Fruit fly (Drosophila melanogaster) whole organism, embryonic: ENCODE results near the gene Usp5.

Experiments used
- Ada2b ChIP-seq: fragments of 200-800 bp; sonication (Bioruptor generic); IDR thresholded peaks from 2 replicates; pipeline ENCODE4 v1.3.6; 2022; ENCODE audit warnings: missing biosample characterization, missing genetic modification characterization
- Atf6 ChIP-seq: fragments of 200-800 bp; sonication (Bioruptor generic); IDR thresholded peaks from 2 replicates; pipeline ENCODE4 v1.3.6; 2022; ENCODE audit warnings: missing biosample characterization, missing genetic modification characterization
- C15 ChIP-seq: fragments of 200-800 bp; sonication (Bioruptor generic); IDR thresholded peaks from 3 replicates; pipeline ENCODE4 v1.3.6; 2022; ENCODE audit warnings: missing biosample characterization, missing genetic modification characterization
- CG10431 ChIP-seq: fragments of 200-800 bp; sonication (Bioruptor generic); optimal IDR thresholded peaks from 3 replicates; lab custom pipeline; 2018; ENCODE audit warnings: missing biosample characterization, mild to moderate bottlenecking, missing genetic modification characterization
- CG10462 ChIP-seq: fragments of 200-800 bp; sonication (Bioruptor generic); optimal IDR thresholded peaks from 2 replicates; lab custom pipeline; 2016; ENCODE audit warnings: missing biosample characterization, missing genetic modification characterization
- CG11695 ChIP-seq: fragments of 200-800 bp; sonication (Bioruptor generic); IDR thresholded peaks from 3 replicates; pipeline ENCODE4 v1.3.6; 2022; ENCODE audit warnings: missing biosample characterization, missing genetic modification characterization
- CG12299 ChIP-seq: fragments of 200-800 bp; sonication (Bioruptor generic); optimal IDR thresholded peaks from 2 replicates; lab custom pipeline; 2018; ENCODE audit warnings: missing biosample characterization, mild to moderate bottlenecking, missing genetic modification characterization
- CG13287 ChIP-seq: fragments of 200-800 bp; sonication (Bioruptor generic); IDR thresholded peaks from 2 replicates; pipeline ENCODE4 v1.3.6; 2022; ENCODE audit warnings: missing biosample characterization, missing genetic modification characterization; ENCODE audit not compliant: partially characterized antibody
- CG14050 ChIP-seq: fragments of 200-800 bp; sonication (Bioruptor generic); IDR thresholded peaks from 3 replicates; pipeline ENCODE4 v1.3.6; 2022; ENCODE audit warnings: missing biosample characterization, missing genetic modification characterization
- CG15269 ChIP-seq: fragments of 200-800 bp; sonication (Bioruptor generic); optimal IDR thresholded peaks from 2 replicates; lab custom pipeline; 2018; ENCODE audit warnings: missing biosample characterization, mild to moderate bottlenecking, missing genetic modification characterization, moderate library complexity
- CG1529 ChIP-seq: fragments of 200-800 bp; sonication (Bioruptor generic); optimal IDR thresholded peaks from 3 replicates; lab custom pipeline; 2018; ENCODE audit warnings: missing biosample characterization, missing genetic modification characterization
- CG16813 ChIP-seq: fragments of 200-800 bp; sonication (Bioruptor generic); IDR thresholded peaks from 3 replicates; pipeline ENCODE4 v1.3.6; 2022; ENCODE audit warnings: missing biosample characterization, missing genetic modification characterization; ENCODE audit not compliant: partially characterized antibody
- CG17328 ChIP-seq: fragments of 200-800 bp; sonication (Bioruptor generic); IDR thresholded peaks from 2 replicates; pipeline ENCODE4 v1.3.6; 2022; ENCODE audit warnings: missing biosample characterization, missing genetic modification characterization
- CG1792 ChIP-seq: fragments of 200-800 bp; sonication (Bioruptor generic); optimal IDR thresholded peaks from 2 replicates; lab custom pipeline; 2016; ENCODE audit warnings: missing biosample characterization, missing genetic modification characterization
- CG2129 ChIP-seq: fragments of 200-800 bp; sonication (Bioruptor generic); IDR thresholded peaks from 2 replicates; pipeline ENCODE4 v1.3.6; 2022; ENCODE audit warnings: missing biosample characterization, missing genetic modification characterization; ENCODE audit not compliant: partially characterized antibody
- CG2199 ChIP-seq: fragments of 200-800 bp; sonication (Bioruptor generic); IDR thresholded peaks from 3 replicates; pipeline ENCODE4 v1.3.6; 2022; ENCODE audit warnings: missing biosample characterization, missing genetic modification characterization
- CG30403 ChIP-seq: fragments of 200-800 bp; sonication (Bioruptor generic); optimal IDR thresholded peaks from 3 replicates; lab custom pipeline; 2016; ENCODE audit warnings: missing biosample characterization, missing genetic modification characterization
- CG3407 ChIP-seq: fragments of 200-800 bp; sonication (Bioruptor generic); optimal IDR thresholded peaks from 2 replicates; lab custom pipeline; 2018; ENCODE audit warnings: missing biosample characterization, mild to moderate bottlenecking, missing genetic modification characterization
- CG6791 ChIP-seq: fragments of 200-800 bp; sonication (Bioruptor generic); IDR thresholded peaks from 3 replicates; pipeline ENCODE4 v1.3.6; 2022; ENCODE audit warnings: missing biosample characterization, missing genetic modification characterization; ENCODE audit not compliant: partially characterized antibody
- CG6854 ChIP-seq: fragments of 200-800 bp; sonication (Bioruptor generic); optimal IDR thresholded peaks from 3 replicates; lab custom pipeline; 2017; ENCODE audit warnings: missing biosample characterization, mild to moderate bottlenecking, missing genetic modification characterization
- CG7556 ChIP-seq: fragments of 200-800 bp; sonication (Bioruptor generic); optimal IDR thresholded peaks from 2 replicates; lab custom pipeline; 2017; ENCODE audit warnings: missing biosample characterization, mild to moderate bottlenecking, missing genetic modification characterization
- CG8290 ChIP-seq, 3 experiments: fragments of 200-800 bp; sonication (Bioruptor generic); optimal IDR thresholded peaks; 2 replicates each; lab custom pipeline; 2016 to 2019; ENCODE audit warnings: missing biosample characterization in 3 of 3, missing genetic modification characterization in 3 of 3, mild to moderate bottlenecking in 2 of 3, moderate library complexity in 1 of 3
- CG8388 ChIP-seq: fragments of 200-800 bp; sonication (Bioruptor generic); optimal IDR thresholded peaks from 2 replicates; lab custom pipeline; 2019; ENCODE audit warnings: missing biosample characterization, mild to moderate bottlenecking, missing genetic modification characterization, moderate library complexity
- CG9797 ChIP-seq: fragments of 200-800 bp; sonication (Bioruptor generic); optimal IDR thresholded peaks from 3 replicates; lab custom pipeline; 2018; ENCODE audit warnings: missing biosample characterization, mild to moderate bottlenecking, missing genetic modification characterization
- CG9817 ChIP-seq: fragments of 200-800 bp; sonication (Bioruptor generic); optimal IDR thresholded peaks from 2 replicates; lab custom pipeline; 2018; ENCODE audit warnings: missing biosample characterization, mild to moderate bottlenecking, missing genetic modification characterization, moderate library complexity
- D ChIP-seq, 2 experiments: fragments of 200-800 bp in 1 of 2; fragments of >200 bp in 1 of 2; sonication (Bioruptor generic) in 1 of 2; optimal IDR thresholded peaks; 2 replicates in 1 of 2; 3 replicates in 1 of 2; lab custom pipeline; 2017; ENCODE audit warnings: mild to moderate bottlenecking in 1 of 2, missing biosample characterization in 1 of 2, missing genetic modification characterization in 1 of 2, missing genetic modification reagents in 1 of 2
- Dbx ChIP-seq: fragments of 200-800 bp; sonication (Bioruptor generic); IDR thresholded peaks from 3 replicates; pipeline ENCODE4 v1.3.6; 2022; ENCODE audit warnings: missing biosample characterization, missing genetic modification characterization
- Dll ChIP-seq: fragments of 200-800 bp; sonication (Bioruptor generic); IDR thresholded peaks from 4 replicates; pipeline ENCODE4 v1.3.6; 2022; ENCODE audit warnings: missing biosample characterization, missing genetic modification characterization; ENCODE audit not compliant: partially characterized antibody
- E2f1 ChIP-seq: fragments of 200-800 bp; sonication (Bioruptor generic); IDR thresholded peaks from 2 replicates; pipeline ENCODE4 v1.3.6; 2022; ENCODE audit warnings: missing biosample characterization, missing genetic modification characterization
- Elba2 ChIP-seq: fragments of 200-800 bp; sonication (Bioruptor generic); optimal IDR thresholded peaks from 3 replicates; lab custom pipeline; 2016; ENCODE audit warnings: missing biosample characterization, missing genetic modification characterization
- Fer2 ChIP-seq: fragments of 200-800 bp; sonication (Bioruptor generic); optimal IDR thresholded peaks from 2 replicates; lab custom pipeline; 2018; ENCODE audit warnings: missing biosample characterization, mild to moderate bottlenecking, missing genetic modification characterization, moderate library complexity
- HLH3B ChIP-seq: fragments of 200-800 bp; sonication (Bioruptor generic); IDR thresholded peaks from 2 replicates; pipeline ENCODE4 v1.3.6; 2022; ENCODE audit warnings: missing biosample characterization, missing genetic modification characterization
- HmgZ ChIP-seq: fragments of 200-800 bp; sonication (Bioruptor generic); optimal IDR thresholded peaks from 2 replicates; lab custom pipeline; 2018; ENCODE audit warnings: missing biosample characterization, mild to moderate bottlenecking, missing genetic modification characterization
- Mes4 ChIP-seq: fragments of 200-800 bp; sonication (Bioruptor generic); optimal IDR thresholded peaks from 2 replicates; lab custom pipeline; 2016; ENCODE audit warnings: missing biosample characterization, missing genetic modification characterization
- Ravus ChIP-seq: fragments of 200-800 bp; sonication (Bioruptor generic); IDR thresholded peaks from 2 replicates; pipeline ENCODE4 v1.3.6; 2022; ENCODE audit warnings: missing biosample characterization, missing genetic modification characterization
- Rfx ChIP-seq: fragments of 200-800 bp; sonication (Bioruptor generic); IDR thresholded peaks from 2 replicates; pipeline ENCODE4 v1.3.6; 2022; ENCODE audit warnings: missing biosample characterization, missing genetic modification characterization
- Sin3A ChIP-seq: fragments of >200 bp; optimal IDR thresholded peaks from 2 replicates; lab custom pipeline; 2018
- Six4 ChIP-seq: fragments of 200-800 bp; sonication (Bioruptor generic); optimal IDR thresholded peaks from 2 replicates; lab custom pipeline; 2016; ENCODE audit warnings: missing biosample characterization, missing genetic modification characterization
- Sox100B ChIP-seq: fragments of 200-800 bp; sonication (Bioruptor generic); optimal IDR thresholded peaks from 3 replicates; lab custom pipeline; 2018; ENCODE audit warnings: missing biosample characterization, mild to moderate bottlenecking, missing genetic modification characterization
- Tbp ChIP-seq: fragments of >200 bp; optimal IDR thresholded peaks from 2 replicates; lab custom pipeline; 2018; ENCODE audit warnings: missing biosample characterization, missing genetic modification characterization
- br ChIP-seq: fragments of >200 bp; optimal IDR thresholded peaks from 2 replicates; lab custom pipeline; 2017
- dm ChIP-seq: fragments of 200-800 bp; sonication (Bioruptor generic); optimal IDR thresholded peaks from 3 replicates; lab custom pipeline; 2016; ENCODE audit warnings: missing biosample characterization, missing genetic modification characterization
- ewg ChIP-seq: fragments of 200-800 bp; sonication (Bioruptor generic); optimal IDR thresholded peaks from 3 replicates; lab custom pipeline; 2017; ENCODE audit warnings: mild to moderate bottlenecking, missing biosample characterization, missing genetic modification reagents, missing genetic modification characterization
- her ChIP-seq: fragments of 200-800 bp; sonication (Bioruptor generic); optimal IDR thresholded peaks from 2 replicates; lab custom pipeline; 2016; ENCODE audit warnings: missing biosample characterization, missing genetic modification characterization
- hth ChIP-seq: fragments of >200 bp; optimal IDR thresholded peaks from 2 replicates; lab custom pipeline; 2017; ENCODE audit warnings: inconsistent platforms
- pan ChIP-seq, 4 experiments: fragments of >200 bp in 3 of 4; fragments of 200-800 bp in 1 of 4; sonication (Bioruptor generic) in 1 of 4; optimal IDR thresholded peaks in 3 of 4; IDR thresholded peaks in 1 of 4; 2 replicates each; pipeline versions ENCODE4 v1.3.6 to Lab custom; 2017 to 2022; ENCODE audit warnings: missing biosample characterization in 2 of 4, missing genetic modification characterization in 2 of 4, mixed read lengths in 1 of 4
- repo ChIP-seq: fragments of 200-800 bp; sonication (Bioruptor generic); optimal IDR thresholded peaks from 2 replicates; lab custom pipeline; 2016; ENCODE audit warnings: missing biosample characterization, missing genetic modification characterization
- sens-2 ChIP-seq: fragments of 200-800 bp; sonication (Bioruptor generic); IDR thresholded peaks from 2 replicates; pipeline ENCODE4 v1.3.6; 2022; ENCODE audit warnings: missing biosample characterization, missing genetic modification characterization
- shn ChIP-seq: fragments of 200-800 bp; sonication (Bioruptor generic); optimal IDR thresholded peaks from 3 replicates; lab custom pipeline; 2016; ENCODE audit warnings: missing biosample characterization, missing genetic modification characterization
- zen ChIP-seq: fragments of 200-800 bp; sonication (Bioruptor generic); optimal IDR thresholded peaks from 3 replicates; lab custom pipeline; 2018; ENCODE audit warnings: missing biosample characterization, mild to moderate bottlenecking, missing genetic modification characterization, moderate library complexity

The Usp5 gene

dm6 chr3L:3192912-3193311, 44.8 kb upstream of the Usp5 start, which contains the start of gene Hsp83 (continued):
- TF ChIP-seq CG11695 (peak; percentile 84), Six4 (peak; percentile 88), CG6854 (GFP tag; lab: Kevin White, UChicago) (peak; percentile 99), shn (GFP tag; lab: Kevin White, UChicago) (peak; percentile 95), CG1792 (GFP tag; lab: Kevin White, UChicago) (peak; percentile 87), Ravus (peak; percentile 25; the same call in 1 of the 2 replicates), CG10431 (GFP tag; lab: Kevin White, UChicago) (peak; percentile 99), Ada2b (GFP tag; lab: Robert Waterston, UW) (peak; percentile 68; the same call in 1 of the 2 replicates), CG16813 (no peak), CG1529 (peak; percentile 95), HLH3B (GFP tag; lab: Robert Waterston, UW) (peak; percentile 90), Elba2 (GFP tag; lab: Kevin White, UChicago) (peak; percentile 68), CG2129 (GFP tag; lab: Robert Waterston, UW) (no peak), Sin3A (lab: Kevin White, UChicago) (no peak), CG10462 (GFP tag; lab: Kevin White, UChicago) (peak; percentile 80), Atf6 (peak; percentile 95), CG9797 (GFP tag; lab: Kevin White, UChicago) (peak; percentile 76), Dll (GFP tag; lab: Robert Waterston, UW) (no peak), HmgZ (tag; lab: Kevin White, UChicago) (peak; percentile 97), CG17328 (GFP tag; lab: Robert Waterston, UW) (peak; percentile 96), Tbp (GFP tag; lab: Kevin White, UChicago) (no peak), Mes4 (GFP tag; lab: Kevin White, UChicago) (peak; percentile 97), pan (optimal IDR thresholded peaks at IDR 0.05; lab: Kevin White, UChicago) (no peak), pan (GFP tag; optimal IDR thresholded peaks at IDR 0.05 in 1 of 2, IDR thresholded peaks at IDR 0.05 in 1 of 2) (peak in 1 of 2 experiments; percentile 92), C15 (peak; percentile 80; the same call in 2 of the 3 replicates), D (optimal IDR thresholded peaks at IDR 0.05; lab: Kevin White, UChicago) (no peak), D (GFP tag; optimal IDR thresholded peaks at IDR 0.05; lab: Kevin White, UChicago) (peak; percentile 95), CG3407 (GFP tag; lab: Kevin White, UChicago) (peak; percentile 94), CG12299 (tag; lab: Kevin White, UChicago) (peak; percentile 98), CG7556 (GFP tag; lab: Kevin White, UChicago) (peak; percentile 88), Dbx (GFP tag; lab: Robert Waterston, UW) (peak; percentile 95), CG15269 (tag; lab: Kevin White, UChicago) (peak; percentile 95), CG9817 (peak; percentile 88), CG8388 (GFP tag; lab: Kevin White, UChicago) (peak; percentile 89), her (GFP tag; lab: Kevin White, UChicago) (peak; percentile 96), repo (peak; percentile 94), ewg (peak; percentile 88), dm (GFP tag; lab: Kevin White, UChicago) (peak; percentile 94), CG6791 (GFP tag; lab: Robert Waterston, UW) (peak; percentile 23; the same call in 1 of the 3 replicates), E2f1 (GFP tag; lab: Robert Waterston, UW) (peak; percentile 87), hth (lab: Kevin White, UChicago) (no peak), CG14050 (GFP tag; lab: Robert Waterston, UW) (peak; percentile 92), CG8290 (GFP tag; optimal IDR thresholded peaks at IDR 0.05; lab: Kevin White, UChicago) (peak; percentile 91), CG8290 (tag; optimal IDR thresholded peaks at IDR 0.05; lab: Kevin White, UChicago) (peak; percentile 97), zen (tag; lab: Kevin White, UChicago) (peak; percentile 66), br (lab: Kevin White, UChicago) (no peak), CG30403 (GFP tag; lab: Kevin White, UChicago) (peak; percentile 82), CG2199 (GFP tag; lab: Robert Waterston, UW) (peak; percentile 75; the same call in 1 of the 3 replicates), CG13287 (GFP tag; lab: Robert Waterston, UW) (no peak), Sox100B (peak; percentile 94), Fer2 (peak; percentile 91), Rfx (peak; percentile 97), sens-2 (GFP tag; lab: Robert Waterston, UW) (peak; percentile 97)
